Worm (Caenorhabditis elegans) whole organism, L4/young adult: Measurements from ENCODE around the gene srlf-5.

Experiments
- dao-5 ChIP-seq: sonication (generic microtip); optimal IDR thresholded peaks from 2 replicates; lab custom pipeline; 2016; ENCODE audit warnings: missing genotype, missing genetic modification characterization, moderate library complexity, missing compliant biosample characterization
- him-1 ChIP-seq: sonication (generic microtip); optimal IDR thresholded peaks from 2 replicates; lab custom pipeline; 2016; ENCODE audit warnings: missing genotype, missing genetic modification reagents, missing genetic modification characterization, missing compliant biosample characterization

DNA sequence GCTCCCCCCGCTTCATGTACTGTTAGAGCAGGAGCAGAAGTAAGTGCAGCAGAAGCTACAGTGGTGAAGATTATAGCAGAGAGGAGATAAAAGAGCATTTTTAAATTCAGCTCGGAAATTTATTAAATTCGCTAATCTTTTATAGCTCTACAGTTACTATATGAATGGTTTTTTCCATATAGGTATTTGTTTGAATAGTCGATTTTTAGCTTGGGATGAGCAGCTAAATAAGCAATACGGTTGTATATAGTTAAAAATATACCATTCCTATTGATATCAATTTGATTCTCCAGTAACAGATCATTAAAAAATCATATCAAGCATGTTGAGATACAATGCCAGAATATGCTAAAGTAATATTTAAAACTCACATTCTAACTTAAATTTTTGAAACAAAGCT lies at the start of gene srlf-5:
- TF ChIP-seq him-1 (tag; lab: Kevin White, UChicago) (no peak), dao-5 (tag; lab: Kevin White, UChicago) (no peak)
